Worm (Caenorhabditis elegans) whole organism, L1 larva: Measurements from ENCODE around the gene clec-140.

Experiments used
- C16A3.4 ChIP-seq: fragments of 150-350 bp; optimal IDR thresholded peaks from 2 replicates; lab custom pipeline; 2014; ENCODE audit warnings: missing biosample characterization, missing genetic modification characterization
- F16B12.6 ChIP-seq: fragments of 150-350 bp; optimal IDR thresholded peaks from 2 replicates; lab custom pipeline; 2014; ENCODE audit warnings: missing biosample characterization, missing genetic modification characterization
- alr-1 ChIP-seq: fragments of 200-800 bp; sonication (Bioruptor generic); optimal IDR thresholded peaks from 2 replicates; lab custom pipeline; 2018; ENCODE audit warnings: borderline replicate concordance, mild to moderate bottlenecking, missing genetic modification characterization, missing compliant biosample characterization
- ama-1 ChIP-seq: fragments of 150-350 bp; optimal IDR thresholded peaks from 2 replicates; lab custom pipeline; 2014
- blmp-1 ChIP-seq: fragments of 150-350 bp; optimal IDR thresholded peaks from 2 replicates; lab custom pipeline; 2014; ENCODE audit warnings: missing biosample characterization, missing genetic modification characterization
- ceh-63 ChIP-seq: fragments of 200-800 bp; sonication (Bioruptor generic); optimal IDR thresholded peaks from 2 replicates; lab custom pipeline; 2018; ENCODE audit warnings: mild to moderate bottlenecking, missing genetic modification characterization, missing compliant biosample characterization
- ceh-8 ChIP-seq: fragments of 200-800 bp; sonication (Bioruptor generic); optimal IDR thresholded peaks from 2 replicates; lab custom pipeline; 2018; ENCODE audit warnings: mild to moderate bottlenecking, missing genetic modification characterization, moderate library complexity, missing compliant biosample characterization
- ceh-82 ChIP-seq, 3 experiments: fragments of 150-350 bp in 1 of 3; sonication (generic microtip) in 2 of 3; optimal IDR thresholded peaks; 2 replicates each; lab custom pipeline; 2014 to 2017; ENCODE audit warnings: missing biosample characterization in 3 of 3, missing genetic modification characterization in 3 of 3
- dsc-1 ChIP-seq: sonication (generic microtip); optimal IDR thresholded peaks from 2 replicates; lab custom pipeline; 2016; ENCODE audit warnings: mild to moderate bottlenecking, missing genetic modification characterization, missing compliant biosample characterization
- efl-3 ChIP-seq: fragments of 200-800 bp; sonication (Bioruptor generic); optimal IDR thresholded peaks from 2 replicates; lab custom pipeline; 2018; ENCODE audit warnings: mild to moderate bottlenecking, missing genetic modification characterization, missing compliant biosample characterization
- ets-5 ChIP-seq: fragments of 200-800 bp; sonication (Bioruptor generic); IDR thresholded peaks from 2 replicates; pipeline ENCODE4 v1.3.6; 2022; ENCODE audit warnings: missing genetic modification characterization, missing compliant biosample characterization
- fkh-4 ChIP-seq: sonication (generic microtip); optimal IDR thresholded peaks from 2 replicates; lab custom pipeline; 2016; ENCODE audit warnings: missing compliant biosample characterization, missing genetic modification characterization, borderline replicate concordance
- fos-1 ChIP-seq: fragments of 150-350 bp; optimal IDR thresholded peaks from 2 replicates; lab custom pipeline; 2014; ENCODE audit warnings: missing biosample characterization, missing genetic modification characterization
- hlh-4 ChIP-seq: sonication (generic microtip); optimal IDR thresholded peaks from 2 replicates; lab custom pipeline; 2016; ENCODE audit warnings: mild to moderate bottlenecking, missing genetic modification characterization, missing compliant biosample characterization
- hpl-2 ChIP-seq: fragments of 150-350 bp; optimal IDR thresholded peaks from 2 replicates; lab custom pipeline; 2014; ENCODE audit warnings: missing biosample characterization, missing genetic modification reagents, missing genetic modification characterization
- irx-1 ChIP-seq: sonication (generic microtip); optimal IDR thresholded peaks from 2 replicates; lab custom pipeline; 2016; ENCODE audit warnings: missing genetic modification characterization, missing compliant biosample characterization
- lin-13 ChIP-seq: fragments of 150-350 bp; optimal IDR thresholded peaks from 2 replicates; lab custom pipeline; 2014; ENCODE audit warnings: missing biosample characterization, missing genetic modification reagents, missing genetic modification characterization
- lin-15B ChIP-seq: fragments of 150-350 bp; sonication (generic microtip); optimal IDR thresholded peaks from 3 replicates; lab custom pipeline; 2014; ENCODE audit warnings: missing biosample characterization, missing genetic modification characterization
- lin-35 ChIP-seq, 2 experiments: fragments of 150-350 bp; optimal IDR thresholded peaks; 2 replicates each; lab custom pipeline; 2014; ENCODE audit warnings: missing biosample characterization in 2 of 2, missing genetic modification characterization in 2 of 2, missing genetic modification reagents in 2 of 2
- lir-3 ChIP-seq: sonication (generic microtip); optimal IDR thresholded peaks from 2 replicates; lab custom pipeline; 2016; ENCODE audit warnings: mild to moderate bottlenecking, missing genetic modification characterization, moderate library complexity, missing compliant biosample characterization; ENCODE audit not compliant: poor library complexity
- mab-9 ChIP-seq: fragments of 200-800 bp; sonication (Bioruptor generic); IDR thresholded peaks from 2 replicates; pipeline ENCODE4 v1.3.6; 2022; ENCODE audit warnings: missing genetic modification reagents, missing genetic modification characterization, missing compliant biosample characterization
- mdl-1 ChIP-seq, 2 experiments: fragments of 150-350 bp; optimal IDR thresholded peaks; 2 replicates each; lab custom pipeline; 2014 to 2017; ENCODE audit warnings: missing biosample characterization in 2 of 2, missing genetic modification characterization in 2 of 2, inconsistent platforms in 1 of 2
- nhr-28 ChIP-seq: fragments of 150-350 bp; optimal IDR thresholded peaks from 2 replicates; lab custom pipeline; 2014; ENCODE audit warnings: missing biosample characterization, missing genetic modification characterization
- nhr-47 ChIP-seq: sonication (generic microtip); optimal IDR thresholded peaks from 2 replicates; lab custom pipeline; 2016; ENCODE audit warnings: mild to moderate bottlenecking, missing genetic modification characterization, moderate library complexity, missing compliant biosample characterization
- nhr-71 ChIP-seq: sonication (generic microtip); optimal IDR thresholded peaks from 2 replicates; lab custom pipeline; 2016; ENCODE audit warnings: mild to moderate bottlenecking, missing genetic modification characterization, moderate library complexity, missing compliant biosample characterization
- nhr-76 ChIP-seq: sonication (generic microtip); optimal IDR thresholded peaks from 2 replicates; lab custom pipeline; 2017; ENCODE audit warnings: missing biosample characterization, missing genetic modification characterization
- nhr-84 ChIP-seq: sonication (generic microtip); optimal IDR thresholded peaks from 2 replicates; lab custom pipeline; 2017; ENCODE audit warnings: missing biosample characterization, missing genetic modification characterization
- pag-3 ChIP-seq: sonication (generic microtip); optimal IDR thresholded peaks from 2 replicates; lab custom pipeline; 2017; ENCODE audit warnings: missing genetic modification characterization, mild to moderate bottlenecking, missing compliant biosample characterization, antibody characterized with exemption, borderline replicate concordance; ENCODE audit not compliant: insufficient read depth
- pax-3 ChIP-seq: fragments of 200-800 bp; sonication (Bioruptor generic); optimal IDR thresholded peaks from 2 replicates; lab custom pipeline; 2018; ENCODE audit warnings: mild to moderate bottlenecking, missing genetic modification characterization, moderate library complexity, missing compliant biosample characterization
- pqm-1 ChIP-seq: sonication (generic microtip); optimal IDR thresholded peaks from 3 replicates; lab custom pipeline; 2017; ENCODE audit warnings: missing biosample characterization, missing genetic modification characterization
- rnt-1 ChIP-seq: sonication (generic microtip); optimal IDR thresholded peaks from 2 replicates; lab custom pipeline; 2016; ENCODE audit warnings: mild to moderate bottlenecking, missing genetic modification characterization, moderate library complexity, missing compliant biosample characterization
- skn-1 ChIP-seq: fragments of 150-350 bp; optimal IDR thresholded peaks from 2 replicates; lab custom pipeline; 2014; ENCODE audit warnings: missing biosample characterization, missing genetic modification characterization
- snu-23 ChIP-seq: sonication (generic microtip); optimal IDR thresholded peaks from 2 replicates; lab custom pipeline; 2016; ENCODE audit warnings: missing genetic modification characterization, missing compliant biosample characterization
- sptf-1 ChIP-seq: fragments of 150-350 bp; optimal IDR thresholded peaks from 2 replicates; lab custom pipeline; 2014; ENCODE audit warnings: missing biosample characterization, missing genetic modification characterization
- sup-37 ChIP-seq: fragments of 200-800 bp; sonication (Bioruptor generic); optimal IDR thresholded peaks from 2 replicates; lab custom pipeline; 2018; ENCODE audit warnings: mild to moderate bottlenecking, missing genetic modification characterization, missing compliant biosample characterization
- unc-62 ChIP-seq: fragments of 150-350 bp; optimal IDR thresholded peaks from 2 replicates; lab custom pipeline; 2014; ENCODE audit warnings: missing biosample characterization, missing genetic modification reagents, missing genetic modification characterization
- zag-1 ChIP-seq: fragments of 150-350 bp; optimal IDR thresholded peaks from 2 replicates; lab custom pipeline; 2014; ENCODE audit warnings: missing biosample characterization, missing genetic modification characterization
- zip-4 ChIP-seq: fragments of 200-800 bp; sonication (Bioruptor generic); optimal IDR thresholded peaks from 2 replicates; lab custom pipeline; 2018; ENCODE audit warnings: mild to moderate bottlenecking, missing genetic modification characterization, moderate library complexity, missing compliant biosample characterization
- ztf-4 ChIP-seq: fragments of 150-350 bp; optimal IDR thresholded peaks from 2 replicates; lab custom pipeline; 2014; ENCODE audit warnings: missing biosample characterization, missing genetic modification characterization

clec-140 gene

ce11 chrII:4672584-4673110 is at the start of gene clec-140, which contains the start of gene hmg-11 (continued):
- peak; percentile 0 for TF ChIP-seq C16A3.4 (tag; lab: Kevin White, UChicago)
- no peak for TF ChIP-seq hpl-2
- TF ChIP-seq mab-9, result no peak
- peak; percentile 37 for TF ChIP-seq lin-13
- TF ChIP-seq lir-3, result no peak
- no peak for TF ChIP-seq nhr-71 (tag; lab: Kevin White, UChicago)
- TF ChIP-seq efl-3 (GFP tag; lab: Kevin White, UChicago), result no peak
- peak; percentile 28 for TF ChIP-seq lin-15B
- peak; percentile 65 for TF ChIP-seq dsc-1 (tag; lab: Kevin White, UChicago)
- TF ChIP-seq nhr-28 (tag; lab: Kevin White, UChicago), result no peak
- TF ChIP-seq snu-23 (GFP tag; lab: Kevin White, UChicago), result no peak
- no peak for TF ChIP-seq sup-37 (GFP tag; lab: Kevin White, UChicago)
- TF ChIP-seq pax-3 (tag; lab: Kevin White, UChicago), result no peak
- peak; percentile 2 for TF ChIP-seq F16B12.6 (tag; lab: Kevin White, UChicago)
- no peak for TF ChIP-seq nhr-47
- TF ChIP-seq rnt-1 (tag; lab: Kevin White, UChicago), result peak; percentile 46
- no peak for TF ChIP-seq fkh-4
- no peak for TF ChIP-seq zag-1 (tag; lab: Kevin White, UChicago)
- no peak for TF ChIP-seq irx-1 (tag; lab: Kevin White, UChicago)
- no peak for TF ChIP-seq fos-1
- no peak for TF ChIP-seq blmp-1 (tag; lab: Kevin White, UChicago)
- no peak for TF ChIP-seq sptf-1 (tag; lab: Kevin White, UChicago)
- TF ChIP-seq mdl-1 (tag; optimal IDR thresholded peaks at IDR 0.05; lab: Kevin White, UChicago), result peak in 1 of 2 experiments; percentile 79
- no peak for TF ChIP-seq ets-5
- TF ChIP-seq unc-62, result no peak
- TF ChIP-seq ama-1 (lab: Kevin White, UChicago), result no peak
- no peak for TF ChIP-seq hlh-4 (tag; lab: Kevin White, UChicago)
- no peak for TF ChIP-seq nhr-84
- TF ChIP-seq ceh-63 (GFP tag; lab: Kevin White, UChicago), result no peak
- peak; percentile 19 for TF ChIP-seq skn-1 (tag; lab: Kevin White, UChicago)
- TF ChIP-seq pqm-1, result no peak
- TF ChIP-seq ztf-4 (tag; lab: Kevin White, UChicago), result no peak

DNA sequence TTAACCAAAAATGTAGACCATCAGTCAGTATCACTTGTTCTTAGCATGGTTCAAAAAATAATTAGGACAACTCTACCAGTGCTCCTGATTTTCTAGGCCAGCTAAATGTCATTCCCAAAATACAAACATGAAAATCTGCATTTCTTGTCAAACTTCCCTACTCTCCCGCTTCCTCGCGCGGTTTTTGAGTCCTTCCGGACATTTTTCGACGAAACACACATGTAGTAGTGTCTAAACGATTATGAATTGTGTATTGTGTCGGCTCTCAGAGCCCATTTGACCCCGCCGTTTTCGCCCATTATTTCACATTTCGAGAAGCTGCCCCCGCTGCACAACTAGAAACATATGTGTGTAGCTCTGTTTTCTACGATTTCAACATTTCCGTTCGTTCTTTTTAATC is 46.3 kb upstream of the clec-140 start, which contains the start of gene F35D11.1:
Gene F35D11.1, plus strand, starts transcription at position 301 of the 400 bp plus-strand sequence.
- TF ChIP-seq ceh-82 (tag; optimal IDR thresholded peaks at IDR 0.05; lab: Kevin White, UChicago), result no peak
- peak; percentile 31 for TF ChIP-seq dsc-1 (tag; lab: Kevin White, UChicago)

DNA sequence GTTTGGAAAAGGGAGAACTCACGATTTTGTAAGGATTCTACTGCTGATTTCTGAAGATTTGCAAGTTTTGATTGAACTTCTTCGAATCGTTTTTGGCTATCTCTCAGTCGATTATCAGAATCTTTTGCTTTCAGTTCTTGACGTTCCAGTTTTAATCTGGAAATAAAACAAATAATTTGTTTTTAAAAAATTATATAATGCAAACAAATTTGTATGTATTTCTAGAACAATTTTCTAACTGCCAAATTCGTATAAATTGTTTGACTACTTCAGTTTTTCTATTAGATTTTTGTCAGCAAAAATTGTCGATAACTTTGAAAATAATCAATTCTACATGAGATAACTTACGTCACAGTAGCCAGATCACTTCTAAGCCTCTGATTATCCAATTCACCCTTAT is 41.4 kb upstream of the clec-140 start:
- TF ChIP-seq F16B12.6 (tag; lab: Kevin White, UChicago), result no peak
- no peak for TF ChIP-seq ceh-8 (GFP tag; lab: Kevin White, UChicago)
- TF ChIP-seq zip-4 (GFP tag; lab: Kevin White, UChicago), result no peak
- no peak for TF ChIP-seq irx-1 (tag; lab: Kevin White, UChicago)
- no peak for TF ChIP-seq alr-1 (tag; lab: Kevin White, UChicago)
- TF ChIP-seq pag-3, result no peak
- no peak for TF ChIP-seq sptf-1 (tag; lab: Kevin White, UChicago)
- TF ChIP-seq lin-13, result no peak
- TF ChIP-seq lin-15B, result no peak
- TF ChIP-seq nhr-76 (tag; lab: Kevin White, UChicago), result no peak
- TF ChIP-seq lin-35 (GFP tag; optimal IDR thresholded peaks at IDR 0.05; lab: Kevin White, UChicago), result no peak
